Worm (Caenorhabditis elegans) whole organism, young adult: ENCODE results near the gene cpg-1.

Experiments used
- B0261.1 ChIP-seq: sonication (generic microtip); optimal IDR thresholded peaks from 2 replicates; lab custom pipeline; 2016; ENCODE audit warnings: mild to moderate bottlenecking, missing genetic modification characterization, moderate library complexity, missing compliant biosample characterization
- C17E4.6 ChIP-seq: fragments of 200-800 bp; sonication (Bioruptor generic); IDR thresholded peaks from 2 replicates; pipeline ENCODE4 v1.3.6; 2022; ENCODE audit warnings: missing genetic modification reagents, missing genetic modification characterization, missing compliant biosample characterization
- F10E7.11 ChIP-seq: sonication (generic microtip); optimal IDR thresholded peaks from 2 replicates; lab custom pipeline; 2017; ENCODE audit warnings: mild to moderate bottlenecking, missing genetic modification characterization, moderate library complexity, missing compliant biosample characterization
- F23B12.7 ChIP-seq: sonication (generic microtip); optimal IDR thresholded peaks from 2 replicates; lab custom pipeline; 2017; ENCODE audit warnings: missing genetic modification characterization, mild to moderate bottlenecking, missing compliant biosample characterization, antibody characterized with exemption, moderate library complexity; ENCODE audit not compliant: insufficient read depth
- F33H1.4 ChIP-seq: fragments of 200-800 bp; sonication (Bioruptor generic); IDR thresholded peaks from 2 replicates; pipeline ENCODE4 v1.3.6; 2022; ENCODE audit warnings: missing genetic modification reagents, missing genetic modification characterization, missing compliant biosample characterization
- F37B4.10 ChIP-seq: fragments of 200-800 bp; sonication (Bioruptor generic); IDR thresholded peaks from 2 replicates; pipeline ENCODE4 v1.3.6; 2022; ENCODE audit warnings: missing genetic modification characterization, missing compliant biosample characterization
- F49E8.2 ChIP-seq: sonication (generic microtip); optimal IDR thresholded peaks from 3 replicates; lab custom pipeline; 2017; ENCODE audit warnings: missing genetic modification characterization, mild to moderate bottlenecking, missing compliant biosample characterization, antibody characterized with exemption, moderate library complexity; ENCODE audit not compliant: insufficient read depth
- F55B11.4 ChIP-seq: sonication (generic microtip); optimal IDR thresholded peaks from 2 replicates; lab custom pipeline; 2016; ENCODE audit warnings: missing compliant biosample characterization, missing genetic modification characterization, borderline replicate concordance; ENCODE audit not compliant: insufficient read depth
- K12H6.12 ChIP-seq: fragments of 200-800 bp; sonication (Bioruptor generic); optimal IDR thresholded peaks from 2 replicates; lab custom pipeline; 2018; ENCODE audit warnings: mild to moderate bottlenecking, missing genetic modification characterization, missing compliant biosample characterization
- T07F8.4 ChIP-seq: sonication (generic microtip); optimal IDR thresholded peaks from 2 replicates; lab custom pipeline; 2016; ENCODE audit warnings: mild to moderate bottlenecking, missing genetic modification characterization, moderate library complexity, missing compliant biosample characterization
- T26A5.8 ChIP-seq: sonication (generic microtip); optimal IDR thresholded peaks from 2 replicates; lab custom pipeline; 2016; ENCODE audit warnings: missing genetic modification characterization, missing compliant biosample characterization
- Y53F4B.3 ChIP-seq: fragments of 200-800 bp; sonication (Bioruptor generic); IDR thresholded peaks from 2 replicates; pipeline ENCODE4 v1.3.6; 2022; ENCODE audit warnings: missing genetic modification reagents, missing genetic modification characterization, missing compliant biosample characterization
- Y56A3A.18 ChIP-seq: fragments of 200-800 bp; sonication (Bioruptor generic); IDR thresholded peaks from 2 replicates; pipeline ENCODE4 v1.3.6; 2022; ENCODE audit warnings: missing genetic modification reagents, missing genetic modification characterization, missing compliant biosample characterization
- atf-7 ChIP-seq: sonication (generic microtip); optimal IDR thresholded peaks from 2 replicates; lab custom pipeline; 2017; ENCODE audit warnings: mild to moderate bottlenecking, missing genetic modification characterization, missing compliant biosample characterization
- attf-6 ChIP-seq: fragments of 200-800 bp; sonication (Bioruptor generic); IDR thresholded peaks from 2 replicates; pipeline ENCODE4 v1.3.6; 2022; ENCODE audit warnings: missing genetic modification reagents, missing genetic modification characterization, missing compliant biosample characterization
- ccch-3 ChIP-seq: fragments of 200-800 bp; sonication (Bioruptor generic); optimal IDR thresholded peaks from 2 replicates; lab custom pipeline; 2018; ENCODE audit warnings: mild to moderate bottlenecking, missing genetic modification characterization, missing compliant biosample characterization
- cebp-1 ChIP-seq, 2 experiments: fragments of 200-800 bp in 1 of 2; sonication (Bioruptor generic) in 1 of 2; sonication (generic microtip) in 1 of 2; IDR thresholded peaks in 1 of 2; optimal IDR thresholded peaks in 1 of 2; 2 replicates each; pipeline versions ENCODE4 v1.3.6 to Lab custom; 2017 to 2022; ENCODE audit warnings: missing compliant biosample characterization in 2 of 2, missing genetic modification characterization in 2 of 2, mild to moderate bottlenecking in 1 of 2, missing genetic modification reagents in 1 of 2, moderate library complexity in 1 of 2
- ceh-100 ChIP-seq: fragments of 200-800 bp; sonication (Bioruptor generic); IDR thresholded peaks from 2 replicates; pipeline ENCODE4 v1.3.6; 2022; ENCODE audit warnings: missing genetic modification reagents, missing genetic modification characterization, missing compliant biosample characterization
- ceh-91 ChIP-seq: fragments of 200-800 bp; sonication (Bioruptor generic); IDR thresholded peaks from 2 replicates; pipeline ENCODE4 v1.3.6; 2022; ENCODE audit warnings: missing genetic modification reagents, missing genetic modification characterization, missing compliant biosample characterization
- chd-7 ChIP-seq: sonication (generic microtip); optimal IDR thresholded peaks from 2 replicates; lab custom pipeline; 2016; ENCODE audit warnings: mild to moderate bottlenecking, missing genetic modification characterization, moderate library complexity, missing compliant biosample characterization
- dox-1 ChIP-seq: fragments of 200-800 bp; sonication (Bioruptor generic); IDR thresholded peaks from 2 replicates; pipeline ENCODE4 v1.3.6; 2022; ENCODE audit warnings: missing genetic modification reagents, missing genetic modification characterization, missing compliant biosample characterization
- gei-17 ChIP-seq: fragments of 200-800 bp; sonication (Bioruptor generic); optimal IDR thresholded peaks from 2 replicates; lab custom pipeline; 2018; ENCODE audit warnings: mild to moderate bottlenecking, missing genetic modification characterization, missing compliant biosample characterization
- hlh-26 ChIP-seq: fragments of 200-800 bp; sonication (Bioruptor generic); conservative IDR thresholded peaks from 2 replicates; pipeline ENCODE4 v1.3.6; 2022; ENCODE audit warnings: missing genetic modification reagents, missing genetic modification characterization, missing compliant biosample characterization
- hmg-1.2 ChIP-seq: fragments of 200-800 bp; sonication (Bioruptor generic); IDR thresholded peaks from 2 replicates; pipeline ENCODE4 v1.3.6; 2022; ENCODE audit warnings: missing genetic modification reagents, missing genetic modification characterization, missing compliant biosample characterization
- hmg-20 ChIP-seq: fragments of 200-800 bp; sonication (Bioruptor generic); IDR thresholded peaks from 2 replicates; pipeline ENCODE4 v1.3.6; 2022; ENCODE audit warnings: missing genetic modification reagents, missing genetic modification characterization, missing compliant biosample characterization
- lag-1 ChIP-seq: fragments of 200-800 bp; sonication (Bioruptor generic); IDR thresholded peaks from 2 replicates; pipeline ENCODE4 v1.3.6; 2022; ENCODE audit warnings: missing genetic modification reagents, missing genetic modification characterization, missing compliant biosample characterization
- lin-40 ChIP-seq: sonication (generic microtip); optimal IDR thresholded peaks from 2 replicates; lab custom pipeline; 2016; ENCODE audit warnings: missing genetic modification characterization, mild to moderate bottlenecking, missing compliant biosample characterization, missing genotype, missing genetic modification reagents
- lir-1 ChIP-seq: fragments of 200-800 bp; sonication (Bioruptor generic); conservative IDR thresholded peaks from 2 replicates; pipeline ENCODE4 v1.3.6; 2022; ENCODE audit warnings: missing genetic modification reagents, missing genetic modification characterization, missing compliant biosample characterization
- madf-10 ChIP-seq: sonication (generic microtip); optimal IDR thresholded peaks from 2 replicates; lab custom pipeline; 2016; ENCODE audit warnings: mild to moderate bottlenecking, missing genetic modification characterization, missing compliant biosample characterization
- madf-6 ChIP-seq: fragments of 200-800 bp; sonication (Bioruptor generic); IDR thresholded peaks from 2 replicates; pipeline ENCODE4 v1.3.6; 2022; ENCODE audit warnings: missing genetic modification reagents, missing genetic modification characterization, missing compliant biosample characterization
- mes-4 ChIP-seq: sonication (generic microtip); optimal IDR thresholded peaks from 2 replicates; lab custom pipeline; 2016; ENCODE audit warnings: missing genotype, missing genetic modification characterization, missing compliant biosample characterization
- nfya-2 ChIP-seq: fragments of 200-800 bp; sonication (Bioruptor generic); IDR thresholded peaks from 2 replicates; pipeline ENCODE4 v1.3.6; 2022; ENCODE audit warnings: missing genetic modification reagents, missing genetic modification characterization, missing compliant biosample characterization
- nhr-90 ChIP-seq: sonication (generic microtip); optimal IDR thresholded peaks from 2 replicates; lab custom pipeline; 2016; ENCODE audit warnings: missing genotype, mild to moderate bottlenecking, missing genetic modification characterization, missing compliant biosample characterization
- pbrm-1 ChIP-seq: fragments of 200-800 bp; sonication (Bioruptor generic); IDR thresholded peaks from 2 replicates; pipeline ENCODE4 v1.3.6; 2022; ENCODE audit warnings: missing genetic modification reagents, missing genetic modification characterization, missing compliant biosample characterization
- repo-1 ChIP-seq: sonication (generic microtip); optimal IDR thresholded peaks from 2 replicates; lab custom pipeline; 2017; ENCODE audit warnings: mild to moderate bottlenecking, missing genetic modification characterization, missing compliant biosample characterization
- snpc-1.1 ChIP-seq: sonication (generic microtip); optimal IDR thresholded peaks from 2 replicates; lab custom pipeline; 2017; ENCODE audit warnings: missing genetic modification characterization, mild to moderate bottlenecking, missing compliant biosample characterization, antibody characterized with exemption, moderate library complexity, missing genotype, missing genetic modification reagents; ENCODE audit not compliant: insufficient read depth
- snpc-1.3 ChIP-seq: sonication (generic microtip); optimal IDR thresholded peaks from 2 replicates; lab custom pipeline; 2017; ENCODE audit warnings: missing genetic modification characterization, mild to moderate bottlenecking, missing compliant biosample characterization, antibody characterized with exemption, moderate library complexity, missing genotype, missing genetic modification reagents; ENCODE audit not compliant: insufficient read depth
- snpc-3.4 ChIP-seq: sonication (generic microtip); optimal IDR thresholded peaks from 2 replicates; lab custom pipeline; 2017; ENCODE audit warnings: missing genetic modification characterization, mild to moderate bottlenecking, missing compliant biosample characterization, antibody characterized with exemption, moderate library complexity, missing genotype, missing genetic modification reagents
- snpc-4 ChIP-seq, 5 experiments: fragments of 150-350 bp in 1 of 5; sonication (generic microtip) in 4 of 5; optimal IDR thresholded peaks; 2 replicates each; lab custom pipeline; 2014 to 2018; ENCODE audit warnings: missing genetic modification characterization in 5 of 5, missing biosample characterization in 3 of 5, antibody characterized with exemption in 2 of 5, mild to moderate bottlenecking in 2 of 5, missing compliant biosample characterization in 2 of 5, missing genotype in 2 of 5, moderate library complexity in 2 of 5, missing genetic modification reagents in 1 of 5
- tbx-9 ChIP-seq: sonication (generic microtip); optimal IDR thresholded peaks from 2 replicates; lab custom pipeline; 2016; ENCODE audit warnings: borderline replicate concordance, missing genetic modification characterization, inconsistent platforms, missing compliant biosample characterization
- unc-130 ChIP-seq: sonication (generic microtip); optimal IDR thresholded peaks from 2 replicates; lab custom pipeline; 2016; ENCODE audit warnings: missing genetic modification reagents, missing genetic modification characterization, missing compliant biosample characterization
- unc-62 ChIP-seq: fragments of 150-350 bp; optimal IDR thresholded peaks from 2 replicates; lab custom pipeline; 2014; ENCODE audit warnings: missing biosample characterization, missing genetic modification reagents, missing genetic modification characterization
- ztf-25 ChIP-seq: fragments of 200-800 bp; sonication (Bioruptor generic); IDR thresholded peaks from 2 replicates; pipeline ENCODE4 v1.3.6; 2022; ENCODE audit warnings: missing genetic modification reagents, missing genetic modification characterization, missing compliant biosample characterization
- ztf-26 ChIP-seq: sonication (generic microtip); optimal IDR thresholded peaks from 2 replicates; lab custom pipeline; 2017; ENCODE audit warnings: missing genetic modification characterization, missing compliant biosample characterization
- ztf-28 ChIP-seq: fragments of 200-800 bp; sonication (Bioruptor generic); IDR thresholded peaks from 2 replicates; pipeline ENCODE4 v1.3.6; 2022; ENCODE audit warnings: missing genetic modification reagents, missing genetic modification characterization, missing compliant biosample characterization

cpg-1 gene

DNA sequence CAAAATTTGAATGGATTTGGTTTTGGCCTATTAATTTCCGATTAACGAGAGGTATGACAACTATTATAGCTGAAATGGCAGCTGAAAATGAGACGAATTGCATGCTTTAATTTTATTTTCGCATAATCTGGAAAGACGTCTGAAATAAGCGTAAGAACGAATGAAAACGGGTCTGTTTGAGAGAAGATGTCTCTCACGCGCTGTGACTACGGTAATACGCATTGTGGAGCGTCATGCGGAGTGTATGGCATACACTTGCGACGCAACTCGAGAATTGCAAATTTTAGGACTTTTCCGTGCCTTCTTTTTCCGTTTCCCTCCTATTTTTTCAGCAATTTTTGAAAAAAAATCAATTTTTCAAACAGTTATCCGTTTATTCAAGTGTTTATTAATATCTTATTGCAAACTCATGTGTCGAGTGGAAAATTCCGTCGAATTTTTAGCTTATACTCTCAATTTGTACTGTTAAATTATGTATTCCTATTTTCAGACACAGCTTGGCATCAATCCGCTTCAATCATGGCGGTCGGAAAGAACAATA lies 13.7 kb upstream of the cpg-1 start, which contains the start of gene rps-1 (continued):
- TF ChIP-seq lag-1 (GFP tag; lab: Robert Waterston, UW) (peak; percentile 78; the same call in 1 of the 2 replicates), unc-62 (GFP tag; lab: Kevin White, UChicago) (peak; percentile 76), pbrm-1 (peak; percentile 99), F23B12.7 (tag; lab: Kevin White, UChicago) (peak; percentile 96), repo-1 (tag; lab: Kevin White, UChicago) (peak; percentile 98), unc-130 (GFP tag; lab: Kevin White, UChicago) (peak; percentile 85), hmg-20 (GFP tag; lab: Robert Waterston, UW) (peak; percentile 96), snpc-4 (GFP tag; optimal IDR thresholded peaks at IDR 0.05; lab: Kevin White, UChicago) (peak; percentile 86), snpc-4 (tag; optimal IDR thresholded peaks at IDR 0.05; lab: Kevin White, UChicago) (peak; percentile 79 to 92 (median 90)), snpc-1.1 (peak; percentile 80), attf-6 (GFP tag; lab: Robert Waterston, UW) (peak; percentile 72; the same call in 1 of the 2 replicates), ztf-25 (peak; percentile 24; the same call in 1 of the 2 replicates), lin-40 (tag; lab: Kevin White, UChicago) (peak; percentile 98), B0261.1 (tag; lab: Kevin White, UChicago) (peak; percentile 51), snpc-1.3 (tag; lab: Kevin White, UChicago) (peak; percentile 95), snpc-3.4 (tag; lab: Kevin White, UChicago) (peak; percentile 96), ztf-26 (peak; percentile 98), ceh-91 (GFP tag; lab: Robert Waterston, UW) (peak; percentile 89), K12H6.12 (tag; lab: Kevin White, UChicago) (peak; percentile 97), madf-6 (GFP tag; lab: Robert Waterston, UW) (peak; percentile 95), F55B11.4 (no peak), nfya-2 (GFP tag; lab: Robert Waterston, UW) (no peak), ceh-100 (GFP tag; lab: Robert Waterston, UW) (peak; percentile 86), lir-1 (GFP tag; lab: Robert Waterston, UW) (peak; percentile 95), tbx-9 (tag; lab: Kevin White, UChicago) (no peak), F37B4.10 (GFP tag; lab: Robert Waterston, UW) (0 out of 2 replicates have a peak, but pooled peaks have one; percentile 91), gei-17 (GFP tag; lab: Kevin White, UChicago) (peak; percentile 90), atf-7 (tag; lab: Kevin White, UChicago) (peak; percentile 96), hlh-26 (GFP tag; lab: Robert Waterston, UW) (no peak), ztf-28 (peak; percentile 90), T07F8.4 (peak; percentile 32), Y53F4B.3 (GFP tag; lab: Robert Waterston, UW) (peak; percentile 61; the same call in 1 of the 2 replicates), chd-7 (tag; lab: Kevin White, UChicago) (peak; percentile 96), cebp-1 (GFP tag; IDR thresholded peaks at IDR 0.05; lab: Robert Waterston, UW) (peak; percentile 83), cebp-1 (tag; optimal IDR thresholded peaks at IDR 0.05; lab: Kevin White, UChicago) (peak; percentile 96), ccch-3 (GFP tag; lab: Kevin White, UChicago) (peak; percentile 11), madf-10 (tag; lab: Kevin White, UChicago) (peak; percentile 94), C17E4.6 (GFP tag; lab: Robert Waterston, UW) (peak; percentile 96), T26A5.8 (tag; lab: Kevin White, UChicago) (peak; percentile 47), F10E7.11 (tag; lab: Kevin White, UChicago) (peak; percentile 86), hmg-1.2 (GFP tag; lab: Robert Waterston, UW) (peak; percentile 89), dox-1 (peak; percentile 99), Y56A3A.18 (GFP tag; lab: Robert Waterston, UW) (peak; percentile 97), mes-4 (tag; lab: Kevin White, UChicago) (no peak), F49E8.2 (tag; lab: Kevin White, UChicago) (peak; percentile 94), nhr-90 (tag; lab: Kevin White, UChicago) (peak; percentile 82), F33H1.4 (GFP tag; lab: Robert Waterston, UW) (peak; percentile 87)
